Worm (Caenorhabditis elegans) whole organism, young adult: Measurements from ENCODE around the gene zig-12.

Experiments
- B0019.2 ChIP-seq: fragments of 200-800 bp; sonication (Bioruptor generic); conservative IDR thresholded peaks from 2 replicates; pipeline ENCODE4 v1.3.6; 2022; ENCODE audit warnings: missing genetic modification reagents, missing genetic modification characterization, missing compliant biosample characterization
- F37B4.10 ChIP-seq: fragments of 200-800 bp; sonication (Bioruptor generic); IDR thresholded peaks from 2 replicates; pipeline ENCODE4 v1.3.6; 2022; ENCODE audit warnings: missing genetic modification characterization, missing compliant biosample characterization
- F52B5.7 ChIP-seq: sonication (generic microtip); optimal IDR thresholded peaks from 2 replicates; lab custom pipeline; 2016; ENCODE audit warnings: mild to moderate bottlenecking, missing genetic modification characterization, missing compliant biosample characterization
- K12H6.12 ChIP-seq: fragments of 200-800 bp; sonication (Bioruptor generic); optimal IDR thresholded peaks from 2 replicates; lab custom pipeline; 2018; ENCODE audit warnings: mild to moderate bottlenecking, missing genetic modification characterization, missing compliant biosample characterization
- Y67H2A.10 ChIP-seq: fragments of 200-800 bp; sonication (Bioruptor generic); conservative IDR thresholded peaks from 2 replicates; pipeline ENCODE4 v1.3.6; 2022; ENCODE audit warnings: missing genetic modification reagents, missing genetic modification characterization, missing compliant biosample characterization
- Y95B8A.8 ChIP-seq: fragments of 200-800 bp; sonication (Bioruptor generic); IDR thresholded peaks from 2 replicates; pipeline ENCODE4 v1.3.6; 2022; ENCODE audit warnings: missing genetic modification reagents, missing genetic modification characterization, missing compliant biosample characterization
- aptf-3 ChIP-seq: fragments of 200-800 bp; sonication (Bioruptor generic); IDR thresholded peaks from 2 replicates; pipeline ENCODE4 v1.3.6; 2022; ENCODE audit warnings: missing genetic modification characterization, missing compliant biosample characterization
- attf-6 ChIP-seq: fragments of 200-800 bp; sonication (Bioruptor generic); IDR thresholded peaks from 2 replicates; pipeline ENCODE4 v1.3.6; 2022; ENCODE audit warnings: missing genetic modification reagents, missing genetic modification characterization, missing compliant biosample characterization
- bed-2 ChIP-seq: fragments of 200-800 bp; sonication (Bioruptor generic); IDR thresholded peaks from 2 replicates; pipeline ENCODE4 v1.3.6; 2022; ENCODE audit warnings: missing genetic modification reagents, missing genetic modification characterization, missing compliant biosample characterization
- ccch-3 ChIP-seq: fragments of 200-800 bp; sonication (Bioruptor generic); optimal IDR thresholded peaks from 2 replicates; lab custom pipeline; 2018; ENCODE audit warnings: mild to moderate bottlenecking, missing genetic modification characterization, missing compliant biosample characterization
- cebp-1 ChIP-seq, 2 experiments: fragments of 200-800 bp in 1 of 2; sonication (Bioruptor generic) in 1 of 2; sonication (generic microtip) in 1 of 2; IDR thresholded peaks in 1 of 2; optimal IDR thresholded peaks in 1 of 2; 2 replicates each; pipeline versions ENCODE4 v1.3.6 to Lab custom; 2017 to 2022; ENCODE audit warnings: missing compliant biosample characterization in 2 of 2, missing genetic modification characterization in 2 of 2, mild to moderate bottlenecking in 1 of 2, missing genetic modification reagents in 1 of 2, moderate library complexity in 1 of 2
- cebp-2 ChIP-seq: fragments of 200-800 bp; sonication (Bioruptor generic); IDR thresholded peaks from 2 replicates; pipeline ENCODE4 v1.3.6; 2022; ENCODE audit warnings: missing genetic modification characterization, missing compliant biosample characterization
- ceh-27 ChIP-seq: fragments of 200-800 bp; sonication (Bioruptor generic); optimal IDR thresholded peaks from 2 replicates; lab custom pipeline; 2018; ENCODE audit warnings: mild to moderate bottlenecking, missing genetic modification characterization, moderate library complexity, missing compliant biosample characterization
- ceh-91 ChIP-seq: fragments of 200-800 bp; sonication (Bioruptor generic); IDR thresholded peaks from 2 replicates; pipeline ENCODE4 v1.3.6; 2022; ENCODE audit warnings: missing genetic modification reagents, missing genetic modification characterization, missing compliant biosample characterization
- chd-7 ChIP-seq: sonication (generic microtip); optimal IDR thresholded peaks from 2 replicates; lab custom pipeline; 2016; ENCODE audit warnings: mild to moderate bottlenecking, missing genetic modification characterization, moderate library complexity, missing compliant biosample characterization
- die-1 ChIP-seq: sonication (generic microtip); optimal IDR thresholded peaks from 2 replicates; lab custom pipeline; 2016; ENCODE audit warnings: missing genotype, mild to moderate bottlenecking, missing genetic modification characterization, missing compliant biosample characterization
- dpff-1 ChIP-seq: sonication (generic microtip); optimal IDR thresholded peaks from 2 replicates; lab custom pipeline; 2017; ENCODE audit warnings: mild to moderate bottlenecking, missing genetic modification characterization, missing compliant biosample characterization
- efl-1 ChIP-seq: fragments of 150-350 bp; optimal IDR thresholded peaks from 2 replicates; lab custom pipeline; 2014; ENCODE audit warnings: missing biosample characterization, missing genetic modification reagents, missing genetic modification characterization
- egl-18 ChIP-seq: fragments of 200-800 bp; sonication (Bioruptor generic); IDR thresholded peaks from 2 replicates; pipeline ENCODE4 v1.3.6; 2022; ENCODE audit warnings: missing genetic modification reagents, missing genetic modification characterization, missing compliant biosample characterization
- ets-4 ChIP-seq: fragments of 200-800 bp; sonication (Bioruptor generic); optimal IDR thresholded peaks from 2 replicates; lab custom pipeline; 2018; ENCODE audit warnings: mild to moderate bottlenecking, missing genetic modification characterization, missing compliant biosample characterization
- fkh-3 ChIP-seq: sonication (generic microtip); optimal IDR thresholded peaks from 2 replicates; lab custom pipeline; 2016; ENCODE audit warnings: mild to moderate bottlenecking, missing genetic modification characterization, missing compliant biosample characterization
- gei-17 ChIP-seq: fragments of 200-800 bp; sonication (Bioruptor generic); optimal IDR thresholded peaks from 2 replicates; lab custom pipeline; 2018; ENCODE audit warnings: mild to moderate bottlenecking, missing genetic modification characterization, missing compliant biosample characterization
- hlh-12 ChIP-seq: sonication (generic microtip); optimal IDR thresholded peaks from 2 replicates; lab custom pipeline; 2016; ENCODE audit warnings: missing genetic modification characterization, missing compliant biosample characterization
- hlh-26 ChIP-seq: fragments of 200-800 bp; sonication (Bioruptor generic); conservative IDR thresholded peaks from 2 replicates; pipeline ENCODE4 v1.3.6; 2022; ENCODE audit warnings: missing genetic modification reagents, missing genetic modification characterization, missing compliant biosample characterization
- hmg-1.2 ChIP-seq: fragments of 200-800 bp; sonication (Bioruptor generic); IDR thresholded peaks from 2 replicates; pipeline ENCODE4 v1.3.6; 2022; ENCODE audit warnings: missing genetic modification reagents, missing genetic modification characterization, missing compliant biosample characterization
- hmg-20 ChIP-seq: fragments of 200-800 bp; sonication (Bioruptor generic); IDR thresholded peaks from 2 replicates; pipeline ENCODE4 v1.3.6; 2022; ENCODE audit warnings: missing genetic modification reagents, missing genetic modification characterization, missing compliant biosample characterization
- hrde-1 ChIP-seq: sonication (generic microtip); optimal IDR thresholded peaks from 2 replicates; lab custom pipeline; 2016; ENCODE audit warnings: missing genetic modification characterization, mild to moderate bottlenecking, missing compliant biosample characterization, moderate library complexity, missing genotype, missing genetic modification reagents, borderline replicate concordance
- lag-1 ChIP-seq: fragments of 200-800 bp; sonication (Bioruptor generic); IDR thresholded peaks from 2 replicates; pipeline ENCODE4 v1.3.6; 2022; ENCODE audit warnings: missing genetic modification reagents, missing genetic modification characterization, missing compliant biosample characterization
- let-607 ChIP-seq, 2 experiments: fragments of 200-800 bp in 1 of 2; sonication (Bioruptor generic) in 1 of 2; sonication (generic microtip) in 1 of 2; optimal IDR thresholded peaks; 2 replicates each; lab custom pipeline; 2016 to 2018; ENCODE audit warnings: mild to moderate bottlenecking in 2 of 2, missing compliant biosample characterization in 2 of 2, missing genetic modification characterization in 2 of 2, moderate library complexity in 2 of 2, missing genotype in 1 of 2
- lin-26 ChIP-seq: fragments of 200-800 bp; sonication (Bioruptor generic); IDR thresholded peaks from 2 replicates; pipeline ENCODE4 v1.3.6; 2022; ENCODE audit warnings: missing genetic modification reagents, missing genetic modification characterization, missing compliant biosample characterization
- lir-1 ChIP-seq: fragments of 200-800 bp; sonication (Bioruptor generic); conservative IDR thresholded peaks from 2 replicates; pipeline ENCODE4 v1.3.6; 2022; ENCODE audit warnings: missing genetic modification reagents, missing genetic modification characterization, missing compliant biosample characterization
- mcd-1 ChIP-seq: fragments of 200-800 bp; sonication (Bioruptor generic); IDR thresholded peaks from 2 replicates; pipeline ENCODE4 v1.3.6; 2022; ENCODE audit warnings: missing genetic modification reagents, missing genetic modification characterization, missing compliant biosample characterization
- mxl-1 ChIP-seq: sonication (generic microtip); optimal IDR thresholded peaks from 2 replicates; lab custom pipeline; 2016; ENCODE audit warnings: missing genetic modification characterization, missing compliant biosample characterization
- nfya-1 ChIP-seq: sonication (generic microtip); optimal IDR thresholded peaks from 2 replicates; lab custom pipeline; 2017; ENCODE audit warnings: antibody characterized with exemption, missing compliant biosample characterization, missing genetic modification characterization, borderline replicate concordance; ENCODE audit not compliant: insufficient read depth
- nfyb-1 ChIP-seq: fragments of 200-800 bp; sonication (Bioruptor generic); IDR thresholded peaks from 2 replicates; pipeline ENCODE4 v1.3.6; 2022; ENCODE audit warnings: missing genetic modification reagents, missing genetic modification characterization, missing compliant biosample characterization
- nhr-120 ChIP-seq: fragments of 200-800 bp; sonication (Bioruptor generic); IDR thresholded peaks from 2 replicates; pipeline ENCODE4 v1.3.6; 2022; ENCODE audit warnings: missing genetic modification characterization, missing compliant biosample characterization
- nhr-27 ChIP-seq: fragments of 200-800 bp; sonication (Bioruptor generic); optimal IDR thresholded peaks from 2 replicates; lab custom pipeline; 2018; ENCODE audit warnings: mild to moderate bottlenecking, missing genetic modification characterization, moderate library complexity, missing compliant biosample characterization
- rpc-1 ChIP-seq, 2 experiments: fragments of 150-350 bp in 1 of 2; sonication (generic microtip) in 1 of 2; optimal IDR thresholded peaks; 2 replicates each; lab custom pipeline; 2014 to 2018; ENCODE audit warnings: missing biosample characterization in 1 of 2, missing genetic modification characterization in 1 of 2, missing genetic modification reagents in 1 of 2, missing genotype in 1 of 2
- sea-2 ChIP-seq: fragments of 200-800 bp; sonication (Bioruptor generic); IDR thresholded peaks from 2 replicates; pipeline ENCODE4 v1.3.6; 2022; ENCODE audit warnings: missing genetic modification characterization, missing compliant biosample characterization
- xnd-1 ChIP-seq: sonication (generic microtip); optimal IDR thresholded peaks from 2 replicates; lab custom pipeline; 2016; ENCODE audit warnings: missing genotype, missing genetic modification reagents, missing genetic modification characterization, missing compliant biosample characterization
- ztf-25 ChIP-seq: fragments of 200-800 bp; sonication (Bioruptor generic); IDR thresholded peaks from 2 replicates; pipeline ENCODE4 v1.3.6; 2022; ENCODE audit warnings: missing genetic modification reagents, missing genetic modification characterization, missing compliant biosample characterization
- ztf-3 ChIP-seq: fragments of 200-800 bp; sonication (Bioruptor generic); optimal IDR thresholded peaks from 2 replicates; lab custom pipeline; 2018; ENCODE audit warnings: mild to moderate bottlenecking, missing genetic modification characterization, missing compliant biosample characterization
- ztf-6 ChIP-seq: fragments of 200-800 bp; sonication (Bioruptor generic); IDR thresholded peaks from 2 replicates; pipeline ENCODE4 v1.3.6; 2022; ENCODE audit warnings: missing genetic modification reagents, missing genetic modification characterization, missing compliant biosample characterization

Gene zig-12

DNA sequence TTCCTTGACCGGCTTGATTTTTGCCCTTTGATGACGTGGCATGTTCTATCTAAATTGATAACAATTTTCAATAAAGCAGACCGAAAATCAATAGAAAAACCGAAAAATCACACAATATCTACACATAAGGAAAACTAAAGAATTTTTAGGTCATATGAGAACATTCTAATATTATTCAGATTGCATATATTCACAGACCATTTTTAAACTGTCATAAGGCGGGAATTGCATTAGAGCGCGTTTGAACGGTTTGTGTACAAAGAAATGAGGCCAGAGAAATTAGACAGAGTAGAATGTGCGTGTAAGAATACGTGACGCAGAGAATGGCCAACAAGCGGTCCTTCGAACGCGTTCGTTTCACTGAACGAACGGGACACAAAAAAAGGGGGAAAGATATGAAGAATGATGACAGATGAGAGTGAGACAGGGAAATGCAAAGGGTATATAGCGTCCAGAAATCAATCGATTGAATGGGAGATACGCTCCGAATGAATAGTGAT, 26.7 kb upstream of the zig-12 start, which contains the start of gene M02D8.3 (continued):
- TF ChIP-seq ceh-27 (GFP tag; lab: Kevin White, UChicago) = peak; percentile 40
- no peak for TF ChIP-seq nfyb-1
- no peak for TF ChIP-seq aptf-3 (GFP tag; lab: Robert Waterston, UW)
- TF ChIP-seq let-607 (tag; optimal IDR thresholded peaks at IDR 0.05; lab: Kevin White, UChicago) = peak in 1 of 2 experiments; percentile 0
- TF ChIP-seq ccch-3 (GFP tag; lab: Kevin White, UChicago) = no peak
- no peak for TF ChIP-seq mxl-1 (tag; lab: Kevin White, UChicago)
- no peak for TF ChIP-seq egl-18
- TF ChIP-seq hlh-26 (GFP tag; lab: Robert Waterston, UW) = no peak
- TF ChIP-seq Y95B8A.8 (GFP tag; lab: Robert Waterston, UW) = no peak
- TF ChIP-seq nfya-1 (tag; lab: Kevin White, UChicago) = no peak
- peak; percentile 34 for TF ChIP-seq K12H6.12 (tag; lab: Kevin White, UChicago)
- TF ChIP-seq hrde-1 = no peak

DNA sequence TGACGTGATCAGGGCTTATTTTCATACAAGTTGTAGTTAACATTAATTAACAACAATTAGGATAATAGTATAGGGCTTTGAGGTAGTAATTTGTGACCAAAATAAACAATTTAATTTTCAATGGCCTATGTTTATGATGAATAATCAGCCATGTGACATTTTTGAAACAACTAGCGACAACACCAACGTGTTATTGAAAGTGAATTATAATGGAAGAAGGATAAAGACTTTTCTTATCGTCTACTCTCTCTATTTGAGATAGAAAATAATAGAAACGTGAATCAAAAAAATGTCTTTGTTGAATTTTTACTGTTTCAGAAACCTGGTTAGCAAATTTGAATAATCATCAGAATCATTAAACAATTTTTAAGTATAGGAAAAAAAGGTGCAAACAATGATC, 25.9 kb upstream of the zig-12 start:
- TF ChIP-seq dpff-1 (tag; lab: Kevin White, UChicago) (no peak), sea-2 (GFP tag; lab: Robert Waterston, UW) (no peak), cebp-1 (GFP tag; IDR thresholded peaks at IDR 0.05; lab: Robert Waterston, UW) (no peak), cebp-1 (tag; optimal IDR thresholded peaks at IDR 0.05; lab: Kevin White, UChicago) (no peak), B0019.2 (GFP tag; lab: Robert Waterston, UW) (no peak), die-1 (tag; lab: Kevin White, UChicago) (no peak), rpc-1 (optimal IDR thresholded peaks at IDR 0.05; lab: Kevin White, UChicago) (no peak), rpc-1 (tag; optimal IDR thresholded peaks at IDR 0.05; lab: Kevin White, UChicago) (no peak), lag-1 (GFP tag; lab: Robert Waterston, UW) (no peak), Y67H2A.10 (GFP tag; lab: Robert Waterston, UW) (no peak), hrde-1 (no peak), ztf-25 (GFP tag; lab: Robert Waterston, UW) (no peak), efl-1 (GFP tag; lab: Kevin White, UChicago) (no peak), nhr-27 (tag; lab: Kevin White, UChicago) (no peak)

DNA sequence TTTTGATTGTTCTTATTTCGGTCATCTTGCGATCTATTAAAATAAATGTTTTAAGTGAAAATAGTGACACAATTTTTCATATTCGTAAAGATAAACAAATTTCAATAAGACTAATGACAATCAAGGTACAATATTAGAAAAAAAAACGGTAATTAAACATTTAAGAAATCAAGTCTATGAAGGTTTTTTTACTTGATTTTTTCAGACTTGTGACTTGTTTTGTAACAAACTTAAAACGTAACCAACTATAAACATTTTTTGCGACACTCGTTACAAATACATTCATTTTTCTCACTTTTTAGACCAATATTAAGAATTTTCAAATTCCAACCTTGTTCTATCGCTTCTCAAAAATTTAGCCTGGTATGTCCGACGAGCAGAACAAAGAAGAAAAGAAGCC, 24.3 kb upstream of the zig-12 start, which contains the start of gene M02D8.2:
TSS of gene M02D8.2 (plus strand) at position 301 of the 400 bp plus-strand sequence.
- no peak for TF ChIP-seq nhr-120 (GFP tag; lab: Robert Waterston, UW)

DNA sequence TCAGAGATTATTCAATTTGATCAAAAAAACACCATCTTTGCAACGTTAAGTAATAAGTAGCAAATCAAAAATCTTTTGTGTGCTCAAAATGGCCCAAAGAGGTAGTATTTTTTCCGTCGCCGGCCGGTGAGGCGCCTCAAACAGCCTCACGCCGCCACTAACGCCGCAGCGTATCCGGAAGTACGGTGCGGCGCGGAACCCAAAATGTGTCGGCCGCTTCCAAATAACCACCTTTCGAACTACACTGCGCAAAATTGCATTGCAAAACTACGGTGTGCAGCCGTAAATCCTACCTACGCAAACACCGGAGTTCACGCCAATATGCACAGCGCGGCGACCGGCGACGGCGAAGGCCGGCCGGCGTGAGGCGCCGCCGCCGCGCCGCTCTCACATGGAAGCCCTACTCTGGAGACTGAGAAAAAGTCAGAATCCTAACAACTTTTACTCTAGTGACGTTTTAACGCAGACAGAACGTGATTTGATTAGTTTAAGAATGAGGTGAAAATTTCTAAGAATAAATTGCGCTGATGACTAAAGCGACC, 22.0 kb upstream of the zig-12 start:
- TF ChIP-seq F52B5.7 (tag; lab: Kevin White, UChicago) = no peak
- TF ChIP-seq bed-2 (GFP tag; lab: Robert Waterston, UW) = no peak
- no peak for TF ChIP-seq mcd-1
- TF ChIP-seq hmg-1.2 (GFP tag; lab: Robert Waterston, UW) = no peak; the same call in 1 of the 2 replicates
- TF ChIP-seq lag-1 (GFP tag; lab: Robert Waterston, UW) = no peak
- 0 out of 2 replicates have a peak, but pooled peaks have one; percentile 8 for TF ChIP-seq lin-26 (GFP tag; lab: Robert Waterston, UW)
- TF ChIP-seq gei-17 (GFP tag; lab: Kevin White, UChicago) = no peak
- TF ChIP-seq ztf-3 (GFP tag; lab: Kevin White, UChicago) = no peak
- TF ChIP-seq hlh-12 (tag; lab: Kevin White, UChicago) = no peak
- no peak for TF ChIP-seq ztf-6 (GFP tag; lab: Robert Waterston, UW)
- no peak for TF ChIP-seq ets-4
- no peak for TF ChIP-seq hmg-20 (GFP tag; lab: Robert Waterston, UW)
- TF ChIP-seq ceh-27 (GFP tag; lab: Kevin White, UChicago) = no peak
- no peak for TF ChIP-seq ceh-91
- no peak for TF ChIP-seq fkh-3 (tag; lab: Kevin White, UChicago)
- no peak for TF ChIP-seq aptf-3 (GFP tag; lab: Robert Waterston, UW)
- no peak for TF ChIP-seq cebp-2 (GFP tag; lab: Robert Waterston, UW)
- TF ChIP-seq F37B4.10 = no peak
- no peak for TF ChIP-seq lir-1 (GFP tag; lab: Robert Waterston, UW)
- no peak for TF ChIP-seq attf-6
- TF ChIP-seq xnd-1 (tag; lab: Kevin White, UChicago) = no peak
- no peak for TF ChIP-seq chd-7
